Fruit fly (Drosophila melanogaster) whole organism, embryonic: ENCODE data around the gene Moca-cyp.
A peak's percentile ranks its signal among the peaks of the same experiment; 100 is the strongest.

Experiments used
- Ada2b ChIP-seq: fragments of 200-800 bp; sonication (Bioruptor generic); IDR thresholded peaks from 2 replicates; pipeline ENCODE4 v1.3.6; 2022; ENCODE audit warnings: missing biosample characterization, missing genetic modification characterization
- CG10565 ChIP-seq: fragments of 200-800 bp; sonication (Bioruptor generic); optimal IDR thresholded peaks from 3 replicates; lab custom pipeline; 2016; ENCODE audit warnings: missing biosample characterization, mild to moderate bottlenecking, missing genetic modification characterization
- CG11398 ChIP-seq: fragments of 200-800 bp; sonication (Bioruptor generic); optimal IDR thresholded peaks from 2 replicates; lab custom pipeline; 2016; ENCODE audit warnings: missing biosample characterization, missing genetic modification characterization
- CG11504 ChIP-seq: fragments of 200-800 bp; sonication (Bioruptor generic); optimal IDR thresholded peaks from 3 replicates; lab custom pipeline; 2019; ENCODE audit warnings: missing biosample characterization, mild to moderate bottlenecking, missing genetic modification characterization, moderate library complexity
- CG12659 ChIP-seq: fragments of 200-800 bp; sonication (Bioruptor generic); optimal IDR thresholded peaks from 3 replicates; lab custom pipeline; 2017; ENCODE audit warnings: mild to moderate bottlenecking, missing biosample characterization, missing genetic modification reagents, missing genetic modification characterization
- CG12744 ChIP-seq: fragments of 200-800 bp; sonication (Bioruptor generic); optimal IDR thresholded peaks from 2 replicates; lab custom pipeline; 2016; ENCODE audit warnings: missing biosample characterization, missing genetic modification characterization
- CG12769 ChIP-seq: fragments of 200-800 bp; sonication (Bioruptor generic); optimal IDR thresholded peaks from 2 replicates; lab custom pipeline; 2019; ENCODE audit warnings: missing biosample characterization, mild to moderate bottlenecking, missing genetic modification characterization, moderate library complexity
- CG12942 ChIP-seq: fragments of 200-800 bp; sonication (Bioruptor generic); optimal IDR thresholded peaks from 3 replicates; lab custom pipeline; 2016; ENCODE audit warnings: missing biosample characterization, missing genetic modification characterization
- CG14050 ChIP-seq: fragments of 200-800 bp; sonication (Bioruptor generic); IDR thresholded peaks from 3 replicates; pipeline ENCODE4 v1.3.6; 2022; ENCODE audit warnings: missing biosample characterization, missing genetic modification characterization
- CG15011 ChIP-seq: fragments of 200-800 bp; sonication (Bioruptor generic); optimal IDR thresholded peaks from 3 replicates; lab custom pipeline; 2018; ENCODE audit warnings: missing biosample characterization, mild to moderate bottlenecking, missing genetic modification characterization
- CG17612 ChIP-seq: fragments of 200-800 bp; sonication (Bioruptor generic); IDR thresholded peaks from 2 replicates; pipeline ENCODE4 v1.3.6; 2022; ENCODE audit warnings: missing biosample characterization, missing genetic modification characterization
- CG18476 ChIP-seq: fragments of 200-800 bp; sonication (Bioruptor generic); optimal IDR thresholded peaks from 2 replicates; lab custom pipeline; 2016; ENCODE audit warnings: missing biosample characterization, mild to moderate bottlenecking, missing genetic modification characterization
- CG2202 ChIP-seq: fragments of 200-800 bp; sonication (Bioruptor generic); optimal IDR thresholded peaks from 2 replicates; lab custom pipeline; 2018; ENCODE audit warnings: missing biosample characterization, mild to moderate bottlenecking, missing genetic modification characterization
- CG31441 ChIP-seq: fragments of 200-800 bp; sonication (Bioruptor generic); IDR thresholded peaks from 2 replicates; pipeline ENCODE4 v1.3.6; 2022; ENCODE audit warnings: missing biosample characterization, missing genetic modification characterization
- CG32772 ChIP-seq: fragments of 200-800 bp; sonication (Bioruptor generic); IDR thresholded peaks from 2 replicates; pipeline ENCODE4 v1.3.6; 2022; ENCODE audit warnings: missing biosample characterization, missing genetic modification characterization
- CG4730 ChIP-seq: fragments of 200-800 bp; sonication (Bioruptor generic); IDR thresholded peaks from 2 replicates; pipeline ENCODE4 v1.3.6; 2022; ENCODE audit warnings: missing biosample characterization, missing genetic modification characterization
- CG4854 ChIP-seq: fragments of 200-800 bp; sonication (Bioruptor generic); optimal IDR thresholded peaks from 2 replicates; lab custom pipeline; 2016; ENCODE audit warnings: missing biosample characterization, missing genetic modification characterization, inconsistent platforms
- CG6272 ChIP-seq: fragments of 200-800 bp; sonication (Bioruptor generic); IDR thresholded peaks from 2 replicates; pipeline ENCODE4 v1.3.6; 2022; ENCODE audit warnings: missing biosample characterization, missing genetic modification characterization
- CG7357 ChIP-seq: fragments of 200-800 bp; sonication (Bioruptor generic); IDR thresholded peaks from 3 replicates; pipeline ENCODE4 v1.3.6; 2022; ENCODE audit warnings: missing biosample characterization, missing genetic modification characterization
- CG7745 ChIP-seq: fragments of 200-800 bp; sonication (Bioruptor generic); optimal IDR thresholded peaks from 2 replicates; lab custom pipeline; 2018; ENCODE audit warnings: missing biosample characterization, mild to moderate bottlenecking, missing genetic modification characterization, moderate library complexity
- CG8359 ChIP-seq: fragments of 200-800 bp; sonication (Bioruptor generic); optimal IDR thresholded peaks from 2 replicates; lab custom pipeline; 2017; ENCODE audit warnings: missing biosample characterization, mild to moderate bottlenecking, missing genetic modification characterization, borderline replicate concordance
- CG9797 ChIP-seq: fragments of 200-800 bp; sonication (Bioruptor generic); optimal IDR thresholded peaks from 3 replicates; lab custom pipeline; 2018; ENCODE audit warnings: missing biosample characterization, mild to moderate bottlenecking, missing genetic modification characterization
- CG9932 ChIP-seq: fragments of 200-800 bp; sonication (Bioruptor generic); IDR thresholded peaks from 2 replicates; pipeline ENCODE4 v1.3.6; 2022; ENCODE audit warnings: missing biosample characterization, missing genetic modification characterization
- CrebB ChIP-seq: fragments of 200-800 bp; sonication (Bioruptor generic); optimal IDR thresholded peaks from 3 replicates; lab custom pipeline; 2018; ENCODE audit warnings: missing biosample characterization, mild to moderate bottlenecking, missing genetic modification characterization
- D19A ChIP-seq: fragments of 200-800 bp; optimal IDR thresholded peaks from 3 replicates; lab custom pipeline; 2019; ENCODE audit warnings: missing biosample characterization, mild to moderate bottlenecking, missing genetic modification characterization, moderate library complexity
- Dip2 ChIP-seq: fragments of 200-800 bp; sonication (Bioruptor generic); IDR thresholded peaks from 2 replicates; pipeline ENCODE4 v1.3.6; 2022; ENCODE audit warnings: missing biosample characterization, missing genetic modification characterization
- Doc2 ChIP-seq: fragments of 200-800 bp; sonication (Bioruptor generic); IDR thresholded peaks from 2 replicates; pipeline ENCODE4 v1.3.6; 2022; ENCODE audit warnings: missing biosample characterization, missing genetic modification characterization
- Elba2 ChIP-seq: fragments of 200-800 bp; sonication (Bioruptor generic); optimal IDR thresholded peaks from 3 replicates; lab custom pipeline; 2016; ENCODE audit warnings: missing biosample characterization, missing genetic modification characterization
- HHEX ChIP-seq: fragments of 200-800 bp; sonication (Bioruptor generic); optimal IDR thresholded peaks from 3 replicates; lab custom pipeline; 2017; ENCODE audit warnings: missing biosample characterization, mild to moderate bottlenecking, missing genetic modification characterization, missing genetic modification reagents
- HLH4C ChIP-seq: fragments of 200-800 bp; sonication (Bioruptor generic); IDR thresholded peaks from 3 replicates; pipeline ENCODE4 v1.3.6; 2022; ENCODE audit warnings: missing biosample characterization, missing genetic modification characterization; ENCODE audit not compliant: partially characterized antibody
- MBD-R2 ChIP-seq: fragments of 200-800 bp; sonication (Bioruptor generic); IDR thresholded peaks from 2 replicates; pipeline ENCODE4 v1.3.6; 2022; ENCODE audit warnings: missing biosample characterization, missing genetic modification characterization
- Mad ChIP-seq: fragments of 200-800 bp; sonication (Bioruptor generic); optimal IDR thresholded peaks from 2 replicates; lab custom pipeline; 2016; ENCODE audit warnings: missing biosample characterization, missing genetic modification characterization
- Meics ChIP-seq: fragments of 200-800 bp; sonication (Bioruptor generic); optimal IDR thresholded peaks from 2 replicates; lab custom pipeline; 2017; ENCODE audit warnings: missing biosample characterization, mild to moderate bottlenecking, missing genetic modification characterization
- Myb ChIP-seq: fragments of 200-800 bp; sonication (Bioruptor generic); optimal IDR thresholded peaks from 2 replicates; lab custom pipeline; 2016; ENCODE audit warnings: missing biosample characterization, missing genetic modification characterization
- Sin3A ChIP-seq: fragments of >200 bp; optimal IDR thresholded peaks from 2 replicates; lab custom pipeline; 2018
- Spps ChIP-seq: fragments of 200-800 bp; sonication (Bioruptor generic); optimal IDR thresholded peaks from 2 replicates; lab custom pipeline; 2018; ENCODE audit warnings: missing biosample characterization, mild to moderate bottlenecking, missing genetic modification characterization
- bbx ChIP-seq: fragments of 200-800 bp; sonication (Bioruptor generic); IDR thresholded peaks from 2 replicates; pipeline ENCODE4 v1.3.6; 2022; ENCODE audit warnings: missing biosample characterization, missing genetic modification characterization; ENCODE audit not compliant: partially characterized antibody
- bowl ChIP-seq: fragments of 200-800 bp; sonication (Bioruptor generic); IDR thresholded peaks from 2 replicates; pipeline ENCODE4 v1.3.6; 2022; ENCODE audit warnings: missing biosample characterization, missing genetic modification characterization
- cad ChIP-seq: fragments of >200 bp; optimal IDR thresholded peaks from 2 replicates; lab custom pipeline; 2017; ENCODE audit warnings: missing biosample characterization, missing genetic modification characterization
- croc ChIP-seq: fragments of 200-800 bp; sonication (Bioruptor generic); conservative IDR thresholded peaks from 3 replicates; pipeline ENCODE4 v1.3.6; 2022; ENCODE audit warnings: missing biosample characterization, missing genetic modification characterization
- dysf ChIP-seq: fragments of 200-800 bp; sonication (Bioruptor generic); IDR thresholded peaks from 3 replicates; pipeline ENCODE4 v1.3.6; 2022; ENCODE audit warnings: missing biosample characterization, missing genetic modification characterization
- fd3F ChIP-seq: fragments of 200-800 bp; sonication (Bioruptor generic); optimal IDR thresholded peaks from 2 replicates; lab custom pipeline; 2018; ENCODE audit warnings: missing biosample characterization, mild to moderate bottlenecking, missing genetic modification characterization, moderate library complexity
- hb ChIP-seq: fragments of 200-800 bp; sonication (Bioruptor generic); IDR thresholded peaks from 3 replicates; pipeline ENCODE4 v1.3.6; 2022; ENCODE audit warnings: missing biosample characterization, missing genetic modification characterization; ENCODE audit not compliant: partially characterized antibody
- insv ChIP-seq, 2 experiments: fragments of 200-800 bp; sonication (Bioruptor generic); optimal IDR thresholded peaks; 3 replicates each; lab custom pipeline; 2016 to 2018; ENCODE audit warnings: missing biosample characterization in 2 of 2, missing genetic modification characterization in 2 of 2
- kni ChIP-seq: fragments of 200-800 bp; sonication (Bioruptor generic); optimal IDR thresholded peaks from 3 replicates; lab custom pipeline; 2017; ENCODE audit warnings: mild to moderate bottlenecking, missing biosample characterization, missing genetic modification reagents, missing genetic modification characterization
- mld ChIP-seq: fragments of 200-800 bp; sonication (Bioruptor generic); IDR thresholded peaks from 3 replicates; pipeline ENCODE4 v1.3.6; 2022; ENCODE audit warnings: missing biosample characterization, missing genetic modification characterization; ENCODE audit not compliant: partially characterized antibody
- ssp ChIP-seq: fragments of 200-800 bp; sonication (Bioruptor generic); IDR thresholded peaks from 2 replicates; pipeline ENCODE4 v1.3.6; 2022; ENCODE audit warnings: missing biosample characterization, missing genetic modification characterization
- sug ChIP-seq: fragments of 200-800 bp; optimal IDR thresholded peaks from 2 replicates; lab custom pipeline; 2019; ENCODE audit warnings: missing biosample characterization, mild to moderate bottlenecking, missing genetic modification characterization, moderate library complexity
- zen2 ChIP-seq: fragments of 200-800 bp; sonication (Bioruptor generic); IDR thresholded peaks from 3 replicates; pipeline ENCODE4 v1.3.6; 2022; ENCODE audit warnings: missing biosample characterization, missing genetic modification characterization; ENCODE audit not compliant: partially characterized antibody

The Moca-cyp gene

dm6 chr3R:28332137-28332671 lies 7.9 kb upstream of the Moca-cyp start (continued):
- TF ChIP-seq D19A (peak; percentile 12), dysf (GFP tag; lab: Robert Waterston, UW) (peak; percentile 81), CG7745 (no peak), CG7357 (GFP tag; lab: Robert Waterston, UW) (no peak), Sin3A (lab: Kevin White, UChicago) (no peak), CG10565 (GFP tag; lab: Kevin White, UChicago) (no peak), CG14050 (GFP tag; lab: Robert Waterston, UW) (peak; percentile 60; the same call in 1 of the 3 replicates), CG4854 (GFP tag; lab: Kevin White, UChicago) (peak; percentile 37), CG4730 (GFP tag; lab: Robert Waterston, UW) (peak; percentile 64; the same call in 1 of the 2 replicates), cad (GFP tag; lab: Kevin White, UChicago) (no peak), fd3F (GFP tag; lab: Kevin White, UChicago) (peak; percentile 64), CG2202 (tag; lab: Kevin White, UChicago) (no peak), Ada2b (GFP tag; lab: Robert Waterston, UW) (peak; percentile 50; the same call in 1 of the 2 replicates), CG12942 (GFP tag; lab: Kevin White, UChicago) (peak; percentile 29), bbx (GFP tag; lab: Robert Waterston, UW) (peak; percentile 28; the same call in 1 of the 2 replicates), HHEX (GFP tag; lab: Kevin White, UChicago) (peak; percentile 43), Spps (peak; percentile 0), ssp (GFP tag; lab: Robert Waterston, UW) (no peak), CG8359 (GFP tag; lab: Kevin White, UChicago) (peak; percentile 8), kni (GFP tag; lab: Kevin White, UChicago) (no peak), CG18476 (GFP tag; lab: Kevin White, UChicago) (peak; percentile 33), CG12744 (GFP tag; lab: Kevin White, UChicago) (peak; percentile 10), bowl (GFP tag; lab: Robert Waterston, UW) (no peak), CG12659 (GFP tag; lab: Kevin White, UChicago) (peak; percentile 79), CG9932 (GFP tag; lab: Robert Waterston, UW) (peak; percentile 86), CG12769 (peak; percentile 86), CG9797 (GFP tag; lab: Kevin White, UChicago) (no peak), Meics (GFP tag; lab: Kevin White, UChicago) (peak; percentile 75), CG11504 (tag; lab: Kevin White, UChicago) (peak; percentile 65), zen2 (GFP tag; lab: Robert Waterston, UW) (no peak), CG6272 (0 out of 2 replicates have a peak, but pooled peaks have one; percentile 20), CG17612 (no peak), MBD-R2 (GFP tag; lab: Robert Waterston, UW) (no peak; the same call in 1 of the 2 replicates), CG15011 (GFP tag; lab: Kevin White, UChicago) (peak; percentile 15), HLH4C (GFP tag; lab: Robert Waterston, UW) (no peak), CrebB (tag; lab: Kevin White, UChicago) (peak; percentile 43), Dip2 (GFP tag; lab: Robert Waterston, UW) (no peak), Mad (GFP tag; lab: Kevin White, UChicago) (peak; percentile 24), sug (tag; lab: Kevin White, UChicago) (peak; percentile 67), mld (no peak), croc (GFP tag; lab: Robert Waterston, UW) (peak; percentile 24; the same call in 1 of the 3 replicates), hb (GFP tag; lab: Robert Waterston, UW) (no peak), insv (GFP tag; optimal IDR thresholded peaks at IDR 0.05; lab: Kevin White, UChicago) (no peak), Doc2 (GFP tag; lab: Robert Waterston, UW) (no peak), CG11398 (GFP tag; lab: Kevin White, UChicago) (no peak), CG31441 (GFP tag; lab: Robert Waterston, UW) (peak; percentile 51; the same call in 1 of the 2 replicates), CG32772 (GFP tag; lab: Robert Waterston, UW) (0 out of 2 replicates have a peak, but pooled peaks have one; percentile 41), Elba2 (GFP tag; lab: Kevin White, UChicago) (no peak), Myb (GFP tag; lab: Kevin White, UChicago) (peak; percentile 23)
